Worm (Caenorhabditis elegans) whole organism, mixed stage, embryonic: ENCODE measurements around the gene end-3.

ENCODE experiments used
- blmp-1 ChIP-seq: fragments of 150-350 bp; optimal IDR thresholded peaks from 2 replicates; lab custom pipeline; 2014; ENCODE audit warnings: missing biosample characterization, missing genetic modification characterization
- ceh-39 ChIP-seq: fragments of 150-350 bp; optimal IDR thresholded peaks from 2 replicates; lab custom pipeline; 2014; ENCODE audit warnings: missing biosample characterization, missing genetic modification characterization
- elt-1 ChIP-seq: sonication (generic microtip); optimal IDR thresholded peaks from 2 replicates; lab custom pipeline; 2017; ENCODE audit warnings: missing genetic modification characterization, mild to moderate bottlenecking, missing compliant biosample characterization, antibody characterized with exemption, moderate library complexity, borderline replicate concordance; ENCODE audit not compliant: insufficient read depth
- lin-13 ChIP-seq: fragments of 150-350 bp; optimal IDR thresholded peaks from 2 replicates; lab custom pipeline; 2014; ENCODE audit warnings: missing biosample characterization, missing genetic modification characterization
- lsy-2 ChIP-seq: fragments of 150-350 bp; optimal IDR thresholded peaks from 2 replicates; lab custom pipeline; 2014; ENCODE audit warnings: missing biosample characterization, missing genetic modification characterization
- mep-1 ChIP-seq: fragments of 150-350 bp; optimal IDR thresholded peaks from 2 replicates; lab custom pipeline; 2017; ENCODE audit warnings: missing biosample characterization, missing genetic modification reagents, missing genetic modification characterization, inconsistent platforms
- nhr-12 ChIP-seq: fragments of 150-350 bp; optimal IDR thresholded peaks from 2 replicates; lab custom pipeline; 2014; ENCODE audit warnings: missing biosample characterization, missing genetic modification characterization
- nhr-28 ChIP-seq: fragments of 150-350 bp; optimal IDR thresholded peaks from 2 replicates; lab custom pipeline; 2014; ENCODE audit warnings: missing biosample characterization, missing genetic modification characterization
- snpc-4 ChIP-seq: fragments of 150-350 bp; optimal IDR thresholded peaks from 2 replicates; lab custom pipeline; 2014; ENCODE audit warnings: missing biosample characterization, missing genetic modification characterization
- unc-62 ChIP-seq: fragments of 150-350 bp; optimal IDR thresholded peaks from 2 replicates; lab custom pipeline; 2014; ENCODE audit warnings: missing biosample characterization, missing genetic modification reagents, missing genetic modification characterization
- ztf-11 ChIP-seq: fragments of 150-350 bp; optimal IDR thresholded peaks from 2 replicates; lab custom pipeline; 2014; ENCODE audit warnings: missing biosample characterization, missing genetic modification characterization

ce11 chrV:14008353-14008859 lies 6.1 kb upstream of the end-3 start:
- TF ChIP-seq lin-13 (no peak), snpc-4 (tag; lab: Kevin White, UChicago) (no peak), elt-1 (tag; lab: Kevin White, UChicago) (no peak), nhr-12 (tag; lab: Kevin White, UChicago) (no peak), ztf-11 (tag; lab: Kevin White, UChicago) (no peak), unc-62 (GFP tag; lab: Kevin White, UChicago) (no peak), mep-1 (tag; lab: Kevin White, UChicago) (no peak), lsy-2 (tag; lab: Kevin White, UChicago) (no peak), ceh-39 (no peak), nhr-28 (no peak), blmp-1 (tag; lab: Kevin White, UChicago) (no peak)
